ENCODE assay signal across 1 fruit fly cellular context in the genomic region with DNA sequence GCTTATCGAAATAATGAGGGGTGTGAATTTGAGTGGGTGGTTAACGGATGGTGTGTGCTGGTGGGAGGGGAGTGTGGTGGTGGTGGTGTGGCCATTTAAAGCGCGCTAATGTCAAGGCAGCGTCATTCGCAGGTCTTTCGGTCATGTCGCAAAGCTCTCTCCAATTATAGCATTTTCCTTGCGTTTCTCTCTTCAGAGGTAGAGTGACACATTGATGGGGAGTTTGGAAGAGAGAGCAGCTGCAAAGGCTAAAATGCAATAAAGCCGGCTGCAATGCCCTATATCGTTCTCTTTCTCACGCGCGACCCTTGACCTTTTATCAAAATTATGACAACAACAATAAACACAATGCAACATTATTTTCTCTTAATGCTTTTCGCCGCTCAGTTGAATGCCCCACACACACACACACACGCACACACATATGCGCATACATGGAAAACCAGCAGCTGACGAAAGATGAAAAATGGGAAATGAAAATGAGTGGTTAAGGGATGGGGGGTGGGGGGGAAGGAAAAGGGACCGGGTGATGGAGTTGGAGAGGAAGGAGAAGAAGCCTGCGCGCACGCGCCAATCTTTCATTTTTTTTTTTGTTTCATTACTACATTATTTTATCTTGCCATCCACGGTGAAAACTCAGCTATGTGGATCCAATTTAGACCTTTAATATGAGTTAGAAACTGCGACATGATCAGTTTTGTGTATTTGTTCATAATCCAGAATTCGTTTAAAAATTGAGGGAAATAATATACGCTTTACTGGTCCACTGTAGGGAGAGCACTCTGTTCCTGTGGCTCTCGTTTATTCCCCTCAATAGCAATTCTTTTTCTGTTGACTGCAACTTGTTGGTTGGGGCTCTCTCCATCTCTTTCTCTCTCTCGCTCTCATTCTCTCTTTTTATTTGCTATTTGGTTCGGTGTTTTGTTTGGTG.
TF ChIP-seq lines count a peak whose summit lies in the region.

No protein-coding gene starts in this region.

TF ChIP-seq in whole organism, embryonic, 481 proteins besides CTCF, POLR2A, EP300 and RAD21 (continued from another document):
- TF ChIP-seq D (optimal IDR thresholded peaks at IDR 0.05; lab: Kevin White, UChicago) = no peak
- peak; percentile 79 for TF ChIP-seq D (GFP tag; optimal IDR thresholded peaks at IDR 0.05; lab: Kevin White, UChicago)
- peak; percentile 2 for TF ChIP-seq stwl (tag; optimal IDR thresholded peaks at IDR 0.05; lab: Kevin White, UChicago)
- peak in 1 of 2 experiments; percentile 84 for TF ChIP-seq eve (GFP tag; optimal IDR thresholded peaks at IDR 0.05; lab: Kevin White, UChicago)
- peak; percentile 80 for TF ChIP-seq CG31441 (GFP tag; IDR thresholded peaks at IDR 0.05; lab: Robert Waterston, UW)
- TF ChIP-seq zfh2 (GFP tag; optimal IDR thresholded peaks at IDR 0.05; lab: Kevin White, UChicago) = peak; percentile 44
- peak; percentile 27 for TF ChIP-seq CG17186 (GFP tag; optimal IDR thresholded peaks at IDR 0.05; lab: Kevin White, UChicago)
- no peak for TF ChIP-seq luna (GFP tag; optimal IDR thresholded peaks at IDR 0.05; lab: Kevin White, UChicago)
- TF ChIP-seq Lpt (GFP tag; optimal IDR thresholded peaks at IDR 0.05; lab: Kevin White, UChicago) = no peak
- peak; percentile 38 for TF ChIP-seq Jarid2 (GFP tag; optimal IDR thresholded peaks at IDR 0.05; lab: Kevin White, UChicago)
- TF ChIP-seq crp (GFP tag; optimal IDR thresholded peaks at IDR 0.05; lab: Kevin White, UChicago) = peak in 1 of 2 experiments; percentile 56
- TF ChIP-seq CG9215 (GFP tag; IDR thresholded peaks at IDR 0.05; lab: Robert Waterston, UW) = peak; percentile 63
- peak; percentile 79 for TF ChIP-seq seq (GFP tag; IDR thresholded peaks at IDR 0.05; lab: Robert Waterston, UW)
- TF ChIP-seq pros (GFP tag; optimal IDR thresholded peaks at IDR 0.05; lab: Kevin White, UChicago) = peak; percentile 16
- peak; percentile 61; the same call in 1 of the 2 replicates for TF ChIP-seq CG14667 (GFP tag; IDR thresholded peaks at IDR 0.05; lab: Robert Waterston, UW)
- 0 out of 2 replicates have a peak, but pooled peaks have one; percentile 46 for TF ChIP-seq sim (GFP tag; IDR thresholded peaks at IDR 0.05; lab: Robert Waterston, UW)
- peak; percentile 77 for TF ChIP-seq CG17361 (GFP tag; IDR thresholded peaks at IDR 0.05; lab: Robert Waterston, UW)
- TF ChIP-seq p53 (GFP tag; optimal IDR thresholded peaks at IDR 0.05; lab: Kevin White, UChicago) = no peak
- peak; percentile 78 for TF ChIP-seq CG14050 (GFP tag; IDR thresholded peaks at IDR 0.05; lab: Robert Waterston, UW)
- peak; percentile 66 for TF ChIP-seq croc (GFP tag; conservative IDR thresholded peaks at IDR 0.05; lab: Robert Waterston, UW)
- TF ChIP-seq CG2889 (GFP tag; IDR thresholded peaks at IDR 0.05; lab: Robert Waterston, UW) = peak; percentile 45; the same call in 1 of the 3 replicates
- TF ChIP-seq Stat92E (GFP tag; optimal IDR thresholded peaks at IDR 0.05; lab: Kevin White, UChicago) = no peak
- peak; percentile 79 for TF ChIP-seq mam (GFP tag; optimal IDR thresholded peaks at IDR 0.05; lab: Kevin White, UChicago)
- peak; percentile 84 for TF ChIP-seq Sox102F (GFP tag; optimal IDR thresholded peaks at IDR 0.05; lab: Kevin White, UChicago)
- TF ChIP-seq CG11456 (GFP tag; IDR thresholded peaks at IDR 0.05; lab: Robert Waterston, UW) = peak; percentile 75
- peak; percentile 36 for TF ChIP-seq CG1647 (GFP tag; optimal IDR thresholded peaks at IDR 0.05; lab: Kevin White, UChicago)
- TF ChIP-seq gem (tag; optimal IDR thresholded peaks at IDR 0.05; lab: Kevin White, UChicago) = peak; percentile 85
- peak; percentile 46; the same call in 1 of the 3 replicates for TF ChIP-seq Mrtf (GFP tag; IDR thresholded peaks at IDR 0.05; lab: Robert Waterston, UW)
- TF ChIP-seq BtbVII (GFP tag; optimal IDR thresholded peaks at IDR 0.05; lab: Kevin White, UChicago) = peak; percentile 66
- TF ChIP-seq CG4707 (GFP tag; optimal IDR thresholded peaks at IDR 0.05; lab: Kevin White, UChicago) = peak; percentile 37
- TF ChIP-seq B-H1 (GFP tag; IDR thresholded peaks at IDR 0.05; lab: Robert Waterston, UW) = peak; percentile 68
- 0 out of 2 replicates have a peak, but pooled peaks have one; percentile 47 for TF ChIP-seq gsb (GFP tag; IDR thresholded peaks at IDR 0.05; lab: Robert Waterston, UW)
- TF ChIP-seq wdn (GFP tag; IDR thresholded peaks at IDR 0.05; lab: Robert Waterston, UW) = peak; percentile 48; the same call in 1 of the 2 replicates
- peak; percentile 62 for TF ChIP-seq CG4360 (GFP tag; IDR thresholded peaks at IDR 0.05; lab: Robert Waterston, UW)
